Worm (Caenorhabditis elegans) whole organism, dauer: ENCODE data around the gene str-113.

Experiments
- unc-62 ChIP-seq: sonication (generic microtip); optimal IDR thresholded peaks from 2 replicates; lab custom pipeline; 2017; ENCODE audit warnings: missing biosample characterization, missing genetic modification reagents, missing genetic modification characterization

The str-113 gene

ce11 chrV:3666887-3667286 is at the start of gene str-113:
Gene str-113, minus strand, starts transcription at chrV:3666987.
- TF ChIP-seq unc-62 (GFP tag; lab: Kevin White, UChicago) = no peak

ce11 chrV:3716279-3716887 is 49.6 kb upstream of the str-113 start:
- no peak for TF ChIP-seq unc-62 (GFP tag; lab: Kevin White, UChicago)

ce11 chrV:3715488-3716019 is 48.8 kb upstream of the str-113 start, which contains the start of gene nrsn-1:
Gene nrsn-1, minus strand, starts transcription at chrV:3715969.
- TF ChIP-seq unc-62 (GFP tag; lab: Kevin White, UChicago) = no peak

ce11 chrV:3714750-3715149 is 48.0 kb upstream of the str-113 start:
- TF ChIP-seq unc-62 (GFP tag; lab: Kevin White, UChicago) = no peak

ce11 chrV:3712955-3713354 is 46.2 kb upstream of the str-113 start:
- TF ChIP-seq unc-62 (GFP tag; lab: Kevin White, UChicago) = no peak

ce11 chrV:3712192-3712591 is 45.4 kb upstream of the str-113 start:
- TF ChIP-seq unc-62 (GFP tag; lab: Kevin White, UChicago) = no peak

- no peak for TF ChIP-seq unc-62 (GFP tag; lab: Kevin White, UChicago)
Measured at ce11 chrV:3711544-3711943, 44.8 kb upstream of the str-113 start.

- no peak for TF ChIP-seq unc-62 (GFP tag; lab: Kevin White, UChicago)
Measured at ce11 chrV:3706893-3707292, 40.1 kb upstream of the str-113 start.

- no peak for TF ChIP-seq unc-62 (GFP tag; lab: Kevin White, UChicago)
Measured at ce11 chrV:3706167-3706566, 39.4 kb upstream of the str-113 start.

ce11 chrV:3704688-3705087 is 37.9 kb upstream of the str-113 start, which contains the start of gene lin-40:
Gene lin-40, plus strand, starts transcription at chrV:3704988.
- no peak for TF ChIP-seq unc-62 (GFP tag; lab: Kevin White, UChicago)

ce11 chrV:3703888-3704287 is 37.1 kb upstream of the str-113 start:
- TF ChIP-seq unc-62 (GFP tag; lab: Kevin White, UChicago) = no peak

ce11 chrV:3702998-3703397 is 36.2 kb upstream of the str-113 start:
- no peak for TF ChIP-seq unc-62 (GFP tag; lab: Kevin White, UChicago)

ce11 chrV:3698497-3698896 is 31.7 kb upstream of the str-113 start:
- TF ChIP-seq unc-62 (GFP tag; lab: Kevin White, UChicago) = no peak

- no peak for TF ChIP-seq unc-62 (GFP tag; lab: Kevin White, UChicago)
Measured at ce11 chrV:3697071-3697470, 30.3 kb upstream of the str-113 start.

ce11 chrV:3695254-3695653 is 28.5 kb upstream of the str-113 start:
- TF ChIP-seq unc-62 (GFP tag; lab: Kevin White, UChicago) = no peak

ce11 chrV:3693657-3694056 is 26.9 kb upstream of the str-113 start:
- no peak for TF ChIP-seq unc-62 (GFP tag; lab: Kevin White, UChicago)

- no peak for TF ChIP-seq unc-62 (GFP tag; lab: Kevin White, UChicago)
Measured at ce11 chrV:3692613-3693012, 25.8 kb upstream of the str-113 start.
